Worm (Caenorhabditis elegans) whole organism, young adult: Measurements from ENCODE around the gene srh-244.
"Not testable (repeated sequence)": the region's sequence is repeated elsewhere in the genome, so short reads cannot be mapped to it uniquely, and the experiment has no call there.

Source experiments
- B0019.2 ChIP-seq: fragments of 200-800 bp; sonication (Bioruptor generic); conservative IDR thresholded peaks from 2 replicates; pipeline ENCODE4 v1.3.6; 2022; ENCODE audit warnings: missing genetic modification reagents, missing genetic modification characterization, missing compliant biosample characterization
- D2030.7 ChIP-seq: fragments of 200-800 bp; sonication (Bioruptor generic); IDR thresholded peaks from 2 replicates; pipeline ENCODE4 v1.3.6; 2022; ENCODE audit warnings: missing genetic modification reagents, missing genetic modification characterization, missing compliant biosample characterization
- F23B12.7 ChIP-seq: sonication (generic microtip); optimal IDR thresholded peaks from 2 replicates; lab custom pipeline; 2017; ENCODE audit warnings: missing genetic modification characterization, mild to moderate bottlenecking, missing compliant biosample characterization, antibody characterized with exemption, moderate library complexity; ENCODE audit not compliant: insufficient read depth
- F55B11.4 ChIP-seq: sonication (generic microtip); optimal IDR thresholded peaks from 2 replicates; lab custom pipeline; 2016; ENCODE audit warnings: missing compliant biosample characterization, missing genetic modification characterization, borderline replicate concordance; ENCODE audit not compliant: insufficient read depth
- F57A8.1 ChIP-seq: fragments of 200-800 bp; sonication (Bioruptor generic); optimal IDR thresholded peaks from 2 replicates; lab custom pipeline; 2018; ENCODE audit warnings: mild to moderate bottlenecking, missing genetic modification characterization, moderate library complexity, missing compliant biosample characterization
- K11D2.4 ChIP-seq: fragments of 200-800 bp; sonication (Bioruptor generic); IDR thresholded peaks from 2 replicates; pipeline ENCODE4 v1.3.6; 2022; ENCODE audit warnings: missing genetic modification reagents, missing genetic modification characterization, missing compliant biosample characterization
- Y67H2A.10 ChIP-seq: fragments of 200-800 bp; sonication (Bioruptor generic); conservative IDR thresholded peaks from 2 replicates; pipeline ENCODE4 v1.3.6; 2022; ENCODE audit warnings: missing genetic modification reagents, missing genetic modification characterization, missing compliant biosample characterization
- atf-7 ChIP-seq: sonication (generic microtip); optimal IDR thresholded peaks from 2 replicates; lab custom pipeline; 2017; ENCODE audit warnings: mild to moderate bottlenecking, missing genetic modification characterization, missing compliant biosample characterization
- attf-6 ChIP-seq: fragments of 200-800 bp; sonication (Bioruptor generic); IDR thresholded peaks from 2 replicates; pipeline ENCODE4 v1.3.6; 2022; ENCODE audit warnings: missing genetic modification reagents, missing genetic modification characterization, missing compliant biosample characterization
- bed-1 ChIP-seq: fragments of 200-800 bp; sonication (Bioruptor generic); IDR thresholded peaks from 2 replicates; pipeline ENCODE4 v1.3.6; 2022; ENCODE audit warnings: missing genetic modification reagents, missing genetic modification characterization, missing compliant biosample characterization
- ccch-3 ChIP-seq: fragments of 200-800 bp; sonication (Bioruptor generic); optimal IDR thresholded peaks from 2 replicates; lab custom pipeline; 2018; ENCODE audit warnings: mild to moderate bottlenecking, missing genetic modification characterization, missing compliant biosample characterization
- cebp-1 ChIP-seq, 2 experiments: fragments of 200-800 bp in 1 of 2; sonication (Bioruptor generic) in 1 of 2; sonication (generic microtip) in 1 of 2; IDR thresholded peaks in 1 of 2; optimal IDR thresholded peaks in 1 of 2; 2 replicates each; pipeline versions ENCODE4 v1.3.6 to Lab custom; 2017 to 2022; ENCODE audit warnings: missing compliant biosample characterization in 2 of 2, missing genetic modification characterization in 2 of 2, mild to moderate bottlenecking in 1 of 2, missing genetic modification reagents in 1 of 2, moderate library complexity in 1 of 2
- ceh-40 ChIP-seq: fragments of 200-800 bp; sonication (Bioruptor generic); IDR thresholded peaks from 2 replicates; pipeline ENCODE4 v1.3.6; 2022; ENCODE audit warnings: missing genetic modification characterization, missing compliant biosample characterization
- efl-1 ChIP-seq: fragments of 150-350 bp; optimal IDR thresholded peaks from 2 replicates; lab custom pipeline; 2014; ENCODE audit warnings: missing biosample characterization, missing genetic modification reagents, missing genetic modification characterization
- egl-44 ChIP-seq: fragments of 200-800 bp; sonication (Bioruptor generic); IDR thresholded peaks from 2 replicates; pipeline ENCODE4 v1.3.6; 2022; ENCODE audit warnings: missing genetic modification reagents, missing genetic modification characterization, missing compliant biosample characterization
- egrh-3 ChIP-seq: fragments of 200-800 bp; sonication (Bioruptor generic); IDR thresholded peaks from 2 replicates; pipeline ENCODE4 v1.3.6; 2022; ENCODE audit warnings: missing genetic modification reagents, missing genetic modification characterization, missing compliant biosample characterization
- fkh-3 ChIP-seq: sonication (generic microtip); optimal IDR thresholded peaks from 2 replicates; lab custom pipeline; 2016; ENCODE audit warnings: mild to moderate bottlenecking, missing genetic modification characterization, missing compliant biosample characterization
- gei-17 ChIP-seq: fragments of 200-800 bp; sonication (Bioruptor generic); optimal IDR thresholded peaks from 2 replicates; lab custom pipeline; 2018; ENCODE audit warnings: mild to moderate bottlenecking, missing genetic modification characterization, missing compliant biosample characterization
- hlh-26 ChIP-seq: fragments of 200-800 bp; sonication (Bioruptor generic); conservative IDR thresholded peaks from 2 replicates; pipeline ENCODE4 v1.3.6; 2022; ENCODE audit warnings: missing genetic modification reagents, missing genetic modification characterization, missing compliant biosample characterization
- hmg-1.2 ChIP-seq: fragments of 200-800 bp; sonication (Bioruptor generic); IDR thresholded peaks from 2 replicates; pipeline ENCODE4 v1.3.6; 2022; ENCODE audit warnings: missing genetic modification reagents, missing genetic modification characterization, missing compliant biosample characterization
- hmg-20 ChIP-seq: fragments of 200-800 bp; sonication (Bioruptor generic); IDR thresholded peaks from 2 replicates; pipeline ENCODE4 v1.3.6; 2022; ENCODE audit warnings: missing genetic modification reagents, missing genetic modification characterization, missing compliant biosample characterization
- hsf-1 ChIP-seq: fragments of 200-800 bp; sonication (Bioruptor generic); IDR thresholded peaks from 2 replicates; pipeline ENCODE4 v1.3.6; 2022; ENCODE audit warnings: missing genetic modification reagents, missing genetic modification characterization, missing compliant biosample characterization
- let-607 ChIP-seq, 2 experiments: fragments of 200-800 bp in 1 of 2; sonication (Bioruptor generic) in 1 of 2; sonication (generic microtip) in 1 of 2; optimal IDR thresholded peaks; 2 replicates each; lab custom pipeline; 2016 to 2018; ENCODE audit warnings: mild to moderate bottlenecking in 2 of 2, missing compliant biosample characterization in 2 of 2, missing genetic modification characterization in 2 of 2, moderate library complexity in 2 of 2, missing genotype in 1 of 2
- lin-26 ChIP-seq: fragments of 200-800 bp; sonication (Bioruptor generic); IDR thresholded peaks from 2 replicates; pipeline ENCODE4 v1.3.6; 2022; ENCODE audit warnings: missing genetic modification reagents, missing genetic modification characterization, missing compliant biosample characterization
- lin-54 ChIP-seq: fragments of 200-800 bp; sonication (Bioruptor generic); optimal IDR thresholded peaks from 2 replicates; lab custom pipeline; 2018; ENCODE audit warnings: mild to moderate bottlenecking, missing genetic modification characterization, missing compliant biosample characterization
- lsy-27 ChIP-seq: sonication (generic microtip); optimal IDR thresholded peaks from 2 replicates; lab custom pipeline; 2017; ENCODE audit warnings: missing genetic modification characterization, mild to moderate bottlenecking, missing compliant biosample characterization, antibody characterized with exemption, missing genotype, borderline replicate concordance; ENCODE audit not compliant: insufficient read depth
- madf-6 ChIP-seq: fragments of 200-800 bp; sonication (Bioruptor generic); IDR thresholded peaks from 2 replicates; pipeline ENCODE4 v1.3.6; 2022; ENCODE audit warnings: missing genetic modification reagents, missing genetic modification characterization, missing compliant biosample characterization
- nfyb-1 ChIP-seq: fragments of 200-800 bp; sonication (Bioruptor generic); IDR thresholded peaks from 2 replicates; pipeline ENCODE4 v1.3.6; 2022; ENCODE audit warnings: missing genetic modification reagents, missing genetic modification characterization, missing compliant biosample characterization
- snpc-3.4 ChIP-seq: sonication (generic microtip); optimal IDR thresholded peaks from 2 replicates; lab custom pipeline; 2017; ENCODE audit warnings: missing genetic modification characterization, mild to moderate bottlenecking, missing compliant biosample characterization, antibody characterized with exemption, moderate library complexity, missing genotype, missing genetic modification reagents
- tbx-9 ChIP-seq: sonication (generic microtip); optimal IDR thresholded peaks from 2 replicates; lab custom pipeline; 2016; ENCODE audit warnings: borderline replicate concordance, missing genetic modification characterization, inconsistent platforms, missing compliant biosample characterization
- xnd-1 ChIP-seq: sonication (generic microtip); optimal IDR thresholded peaks from 2 replicates; lab custom pipeline; 2016; ENCODE audit warnings: missing genotype, missing genetic modification reagents, missing genetic modification characterization, missing compliant biosample characterization
- zim-3 ChIP-seq: sonication (generic microtip); optimal IDR thresholded peaks from 2 replicates; lab custom pipeline; 2017; ENCODE audit warnings: mild to moderate bottlenecking, missing genetic modification characterization, moderate library complexity, missing compliant biosample characterization

Gene srh-244

DNA sequence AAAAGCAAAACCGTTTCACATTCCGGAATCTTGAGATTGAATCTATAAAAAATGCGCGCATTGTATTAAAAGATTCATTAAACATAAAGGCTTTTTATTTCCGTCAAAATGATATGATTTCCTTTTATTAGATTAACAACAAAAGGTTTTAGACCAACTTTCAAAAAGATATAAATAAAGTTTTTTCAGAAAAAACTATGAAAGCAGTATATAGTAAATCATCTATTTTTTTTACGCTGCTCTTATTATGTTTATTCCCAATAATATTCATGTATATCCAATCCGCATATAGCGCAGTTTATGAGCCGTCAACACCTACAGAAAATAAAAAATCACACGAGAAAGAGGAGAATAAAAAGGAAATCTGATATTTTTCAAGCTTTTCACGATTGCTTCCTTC, 39.1 kb upstream of the srh-244 start, which contains the start of gene F07G11.2:
TSS of gene F07G11.2 (plus strand) at position 301 of the 400 bp plus-strand sequence.
- TF ChIP-seq xnd-1 (tag; lab: Kevin White, UChicago); K11D2.4; lsy-27 (tag; lab: Kevin White, UChicago): not testable (repeated sequence)

DNA sequence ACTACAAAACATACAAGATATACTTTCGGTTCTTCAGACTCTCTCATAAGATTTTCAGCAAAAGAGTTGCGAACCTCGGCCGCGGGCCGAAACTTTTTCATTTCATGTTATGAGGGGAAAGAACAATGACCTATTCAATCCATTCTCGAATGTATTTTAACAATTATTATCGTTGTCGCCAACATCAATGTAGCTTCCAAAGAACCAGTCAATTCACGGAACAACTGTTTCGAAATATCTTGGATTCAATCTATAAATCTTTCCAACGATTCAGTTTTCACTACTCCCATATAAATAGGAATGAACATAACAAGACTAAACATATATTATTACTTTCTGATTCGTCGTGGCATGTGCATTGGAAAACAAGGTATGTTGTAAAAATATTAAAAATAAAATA, 36.5 kb upstream of the srh-244 start, which contains the start of gene F07G11.1:
TSS of gene F07G11.1 (plus strand) at position 301 of the 400 bp plus-strand sequence.
- TF ChIP-seq cebp-1 (GFP tag; IDR thresholded peaks at IDR 0.05; lab: Robert Waterston, UW) (no peak), cebp-1 (tag; optimal IDR thresholded peaks at IDR 0.05; lab: Kevin White, UChicago) (no peak), F55B11.4 (tag; lab: Kevin White, UChicago) (no peak), snpc-3.4 (tag; lab: Kevin White, UChicago) (no peak), egl-44 (no peak), hmg-20 (GFP tag; lab: Robert Waterston, UW) (no peak), lin-26 (GFP tag; lab: Robert Waterston, UW) (no peak), F23B12.7 (tag; lab: Kevin White, UChicago) (no peak), ceh-40 (GFP tag; lab: Robert Waterston, UW) (no peak), efl-1 (GFP tag; lab: Kevin White, UChicago) (no peak), let-607 (tag; optimal IDR thresholded peaks at IDR 0.05; lab: Kevin White, UChicago) (no peak), lsy-27 (tag; lab: Kevin White, UChicago) (no peak), madf-6 (GFP tag; lab: Robert Waterston, UW) (no peak), D2030.7 (GFP tag; lab: Robert Waterston, UW) (no peak), egrh-3 (GFP tag; lab: Robert Waterston, UW) (no peak), K11D2.4 (no peak), F57A8.1 (GFP tag; lab: Kevin White, UChicago) (no peak), ccch-3 (GFP tag; lab: Kevin White, UChicago) (no peak)

DNA sequence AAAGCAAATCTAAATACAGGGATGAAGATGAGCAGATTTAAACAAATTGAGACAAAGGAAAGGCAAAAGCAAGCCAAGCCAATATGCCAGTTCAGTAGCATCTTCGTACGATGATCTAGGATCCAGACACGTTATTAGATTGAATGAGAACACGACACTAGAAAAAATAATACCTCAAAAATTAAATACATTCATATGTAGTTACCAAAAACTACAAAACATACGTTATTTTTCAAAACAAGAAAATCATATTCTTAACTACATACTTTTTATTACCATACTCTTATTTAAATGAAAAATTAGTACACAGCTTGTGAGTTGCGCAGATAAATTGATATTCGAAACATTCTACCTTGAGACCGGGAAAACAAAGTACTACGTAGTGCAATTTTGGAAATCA, 30.4 kb upstream of the srh-244 start, which contains the start of gene srx-6:
TSS of gene srx-6 (minus strand) at position 101 of the 400 bp plus-strand sequence.
- no peak for TF ChIP-seq zim-3 (tag; lab: Kevin White, UChicago)
- no peak for TF ChIP-seq snpc-3.4 (tag; lab: Kevin White, UChicago)
- TF ChIP-seq Y67H2A.10 (GFP tag; lab: Robert Waterston, UW): no peak
- TF ChIP-seq hmg-1.2: no peak
- no peak for TF ChIP-seq let-607 (tag; optimal IDR thresholded peaks at IDR 0.05; lab: Kevin White, UChicago)
- TF ChIP-seq atf-7: no peak
- no peak for TF ChIP-seq gei-17 (GFP tag; lab: Kevin White, UChicago)
- no peak for TF ChIP-seq B0019.2 (GFP tag; lab: Robert Waterston, UW)
- TF ChIP-seq lin-54 (GFP tag; lab: Kevin White, UChicago): no peak
- TF ChIP-seq fkh-3 (tag; lab: Kevin White, UChicago): no peak
- TF ChIP-seq tbx-9: no peak
- TF ChIP-seq nfyb-1 (GFP tag; lab: Robert Waterston, UW): no peak
- no peak for TF ChIP-seq attf-6 (GFP tag; lab: Robert Waterston, UW)
- no peak for TF ChIP-seq hsf-1 (GFP tag; lab: Robert Waterston, UW)

DNA sequence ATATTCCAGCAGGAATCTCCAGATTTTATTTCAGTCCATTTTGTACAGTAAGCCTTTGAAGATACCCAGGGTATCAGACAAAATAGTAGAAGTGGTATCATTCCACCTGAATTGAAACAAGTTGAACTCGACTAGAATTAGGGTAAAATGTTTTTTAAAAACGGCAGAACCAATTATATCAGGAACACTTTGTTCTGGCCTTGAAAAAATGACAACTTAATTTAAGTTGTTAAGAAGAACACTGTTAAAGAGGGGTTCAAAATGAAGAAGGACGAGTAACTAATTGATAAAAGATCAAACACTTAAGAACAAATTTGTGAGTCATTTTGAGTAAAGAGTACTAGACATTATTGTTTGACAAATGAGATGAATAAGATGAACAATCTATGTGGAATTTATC, 22.7 kb upstream of the srh-244 start, which contains the start of gene lmd-4:
TSS of gene lmd-4 (minus strand) at position 101 of the 400 bp plus-strand sequence.
- TF ChIP-seq bed-1 (GFP tag; lab: Robert Waterston, UW) (no peak), hlh-26 (GFP tag; lab: Robert Waterston, UW) (no peak), hmg-20 (GFP tag; lab: Robert Waterston, UW) (no peak)
